Fruit fly (Drosophila melanogaster) Kc167 (cell line): ENCODE data around the gene TpnC73F.

ENCODE experiments used
- Sin3A ChIP-seq: fragments of >200 bp; optimal IDR thresholded peaks from 2 replicates; lab custom pipeline; 2018; ENCODE audit warnings: missing external identifiers
- h ChIP-seq: fragments of >200 bp; optimal IDR thresholded peaks from 3 replicates; lab custom pipeline; 2018; ENCODE audit warnings: missing external identifiers
- psq ChIP-seq: fragments of >200 bp; optimal IDR thresholded peaks from 2 replicates; lab custom pipeline; 2017; ENCODE audit warnings: missing external identifiers
- ttk ChIP-seq: sonication (Bioruptor generic); optimal IDR thresholded peaks from 2 replicates; lab custom pipeline; 2017; ENCODE audit warnings: missing external identifiers

DNA sequence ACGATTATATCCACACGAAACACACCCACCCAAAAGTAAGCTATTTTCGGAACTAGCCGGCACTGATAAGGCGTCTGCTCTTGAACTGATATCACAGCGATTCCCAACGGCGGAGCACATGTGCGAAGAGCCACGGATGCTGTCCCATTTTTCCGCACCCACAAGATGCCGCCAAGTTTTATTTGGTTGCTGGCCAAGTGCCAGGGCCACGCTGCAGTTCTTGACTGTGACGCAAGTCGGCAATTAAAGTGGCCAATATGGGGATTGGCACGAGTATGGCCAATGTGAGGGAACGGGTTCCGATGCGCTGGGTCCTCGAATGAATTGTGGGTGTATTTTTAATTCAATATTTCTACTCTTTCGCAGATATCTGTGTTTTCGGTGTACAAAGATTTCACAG lies 8.1 kb downstream of the TpnC73F start:
- no peak for TF ChIP-seq Sin3A
- TF ChIP-seq psq (lab: Kevin White, UChicago), result no peak
- no peak for TF ChIP-seq h (lab: Kevin White, UChicago)
- no peak for TF ChIP-seq ttk (lab: Kevin White, UChicago)
